Fruit fly (Drosophila melanogaster): ENCODE measurements around the gene CAH1.
A peak's percentile ranks its signal among the peaks of the same experiment; 100 is the strongest.

Gene CAH1

DNA sequence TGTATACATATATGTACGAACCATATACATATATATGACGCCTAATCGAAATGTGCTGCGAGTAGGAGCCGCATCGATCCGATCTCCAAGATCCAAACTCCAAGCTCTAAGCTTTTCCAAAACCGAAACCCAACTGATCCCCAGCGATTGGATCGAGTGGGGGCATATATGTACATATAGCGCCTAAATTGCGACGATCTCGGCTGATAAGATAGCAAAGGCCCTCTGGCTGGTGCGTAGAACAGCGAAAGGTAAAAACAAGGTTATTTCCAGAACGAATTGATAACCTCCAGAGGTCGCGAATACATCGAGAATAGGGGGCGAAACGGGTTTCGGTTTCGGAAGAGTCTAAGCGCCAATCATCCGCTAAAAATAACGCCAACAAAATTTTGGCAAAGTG is 24.3 kb upstream of the CAH1 start:
- TF ChIP-seq cic (GFP tag; optimal IDR thresholded peaks at IDR 0.05) (no peak), CG7045 (GFP tag; optimal IDR thresholded peaks at IDR 0.05) (no peak), Mnt (GFP tag; optimal IDR thresholded peaks at IDR 0.05) (no peak), CG14711 (tag; optimal IDR thresholded peaks at IDR 0.05) (no peak), Crg-1 (GFP tag; optimal IDR thresholded peaks at IDR 0.05) (no peak), ovo (GFP tag; optimal IDR thresholded peaks at IDR 0.05) (no peak), pad (GFP tag; optimal IDR thresholded peaks at IDR 0.05) (no peak), kay (GFP tag; ENCODE audit: borderline replicate concordance) (no peak), Hr96 (GFP tag; optimal IDR thresholded peaks at IDR 0.05) (no peak), CG1620 (GFP tag; optimal IDR thresholded peaks at IDR 0.05) (no peak)

dm6 chr2L:13779795-13780108 is 23.7 kb upstream of the CAH1 start:
- TF ChIP-seq Mnt (GFP tag; optimal IDR thresholded peaks at IDR 0.05) (peak; percentile 100), ovo (GFP tag; optimal IDR thresholded peaks at IDR 0.05) (peak; percentile 57), Hr96 (GFP tag; optimal IDR thresholded peaks at IDR 0.05) (no peak), CG12768 (GFP tag; optimal IDR thresholded peaks at IDR 0.05) (no peak), bab1 (GFP tag; optimal IDR thresholded peaks at IDR 0.05) (no peak), Clk (GFP tag; optimal IDR thresholded peaks at IDR 0.05) (no peak), CG5204 (GFP tag; optimal IDR thresholded peaks at IDR 0.05) (no peak), Crg-1 (GFP tag; optimal IDR thresholded peaks at IDR 0.05) (no peak), CG33017 (tag; optimal IDR thresholded peaks at IDR 0.05) (no peak), toe (GFP tag; optimal IDR thresholded peaks at IDR 0.05) (no peak), tj (GFP tag; optimal IDR thresholded peaks at IDR 0.05) (peak; percentile 84), kay (GFP tag; ENCODE audit: borderline replicate concordance) (no peak), cic (GFP tag; optimal IDR thresholded peaks at IDR 0.05) (peak; percentile 100), CG11617 (GFP tag; optimal IDR thresholded peaks at IDR 0.05) (no peak), CG1620 (GFP tag; optimal IDR thresholded peaks at IDR 0.05) (no peak), CG7101 (tag; optimal IDR thresholded peaks at IDR 0.05) (no peak)

- TF ChIP-seq CG7045 (GFP tag; optimal IDR thresholded peaks at IDR 0.05) (peak; percentile 84), Crg-1 (GFP tag; optimal IDR thresholded peaks at IDR 0.05) (no peak), Hr96 (GFP tag; optimal IDR thresholded peaks at IDR 0.05) (no peak), pad (GFP tag; optimal IDR thresholded peaks at IDR 0.05) (peak; percentile 72), cic (GFP tag; optimal IDR thresholded peaks at IDR 0.05) (no peak), CG11617 (GFP tag; optimal IDR thresholded peaks at IDR 0.05) (peak; percentile 92), CG7101 (tag; optimal IDR thresholded peaks at IDR 0.05) (peak; percentile 84), toe (GFP tag; optimal IDR thresholded peaks at IDR 0.05) (no peak), Mnt (GFP tag; optimal IDR thresholded peaks at IDR 0.05) (no peak), CG1620 (GFP tag; optimal IDR thresholded peaks at IDR 0.05) (peak; percentile 27), CG5204 (GFP tag; optimal IDR thresholded peaks at IDR 0.05) (no peak), tj (GFP tag; optimal IDR thresholded peaks at IDR 0.05) (peak; percentile 29), cnc (optimal IDR thresholded peaks at IDR 0.05) (no peak), ovo (GFP tag; optimal IDR thresholded peaks at IDR 0.05) (no peak), bab1 (GFP tag; optimal IDR thresholded peaks at IDR 0.05) (peak; percentile 65), CG12768 (GFP tag; optimal IDR thresholded peaks at IDR 0.05) (peak; percentile 71), CG33017 (tag; optimal IDR thresholded peaks at IDR 0.05) (peak; percentile 86), kay (GFP tag; ENCODE audit: borderline replicate concordance) (no peak), CG14711 (tag; optimal IDR thresholded peaks at IDR 0.05) (peak; percentile 80), Clk (GFP tag; optimal IDR thresholded peaks at IDR 0.05) (peak; percentile 70)
Measured at dm6 chr2L:13780109-13780947, 23.1 kb upstream of the CAH1 start, which contains the start of the genes CG9008 and p38b. Gene CG9008, minus strand, starts transcription at chr2L:13780165. Gene p38b, plus strand, starts transcription at chr2L:13780689.

DNA sequence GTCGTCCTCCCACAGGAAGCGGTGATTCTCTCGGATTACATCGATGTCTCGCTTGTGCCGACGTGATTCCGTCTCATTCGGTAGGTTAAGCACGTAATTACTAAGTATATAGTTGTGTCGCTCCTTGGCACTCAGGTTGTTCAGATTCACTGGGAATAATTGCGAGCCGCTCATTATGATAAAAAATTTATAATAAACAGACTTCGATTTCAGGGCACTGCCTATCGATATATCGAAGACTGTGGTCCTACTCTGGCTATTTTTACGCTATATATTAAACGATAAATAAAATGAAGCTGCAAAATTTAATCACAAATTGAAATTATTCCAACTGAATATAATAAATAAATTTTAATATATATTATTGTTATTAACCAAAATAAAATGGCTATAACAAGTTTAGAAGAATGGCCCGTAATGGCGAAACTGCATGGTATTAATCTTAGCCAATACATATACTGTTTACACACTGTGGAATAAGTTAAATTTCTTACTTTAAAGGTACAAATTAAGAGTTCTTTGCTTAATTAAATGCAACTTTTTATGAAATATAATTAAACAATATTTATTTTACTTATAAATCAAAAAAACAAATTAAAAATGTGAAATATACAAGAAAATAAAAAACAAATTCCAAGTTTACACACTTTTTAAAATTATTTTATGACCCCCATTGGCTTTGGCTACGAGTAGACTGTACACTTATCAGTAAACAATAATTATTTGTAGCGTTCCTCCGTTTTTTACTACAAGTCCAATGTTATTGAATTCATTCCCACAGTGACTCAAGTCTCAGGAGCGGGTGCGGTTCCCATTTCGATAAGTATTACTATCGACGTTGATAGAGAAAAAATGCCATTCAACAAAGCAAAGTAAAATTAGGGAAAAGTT is 19.9 kb upstream of the CAH1 start, which contains the start of gene Eato:
Gene Eato, plus strand, starts transcription at position 821 of the 891 bp plus-strand sequence.
- TF ChIP-seq CG14711 (tag; optimal IDR thresholded peaks at IDR 0.05) (no peak), CG11617 (GFP tag; optimal IDR thresholded peaks at IDR 0.05) (peak; percentile 48), cic (GFP tag; optimal IDR thresholded peaks at IDR 0.05) (no peak), CG7101 (tag; optimal IDR thresholded peaks at IDR 0.05) (peak; percentile 27), Crg-1 (GFP tag; optimal IDR thresholded peaks at IDR 0.05) (no peak), bab1 (GFP tag; optimal IDR thresholded peaks at IDR 0.05) (peak; percentile 20), pad (GFP tag; optimal IDR thresholded peaks at IDR 0.05) (peak; percentile 2), CG12768 (GFP tag; optimal IDR thresholded peaks at IDR 0.05) (no peak)

DNA sequence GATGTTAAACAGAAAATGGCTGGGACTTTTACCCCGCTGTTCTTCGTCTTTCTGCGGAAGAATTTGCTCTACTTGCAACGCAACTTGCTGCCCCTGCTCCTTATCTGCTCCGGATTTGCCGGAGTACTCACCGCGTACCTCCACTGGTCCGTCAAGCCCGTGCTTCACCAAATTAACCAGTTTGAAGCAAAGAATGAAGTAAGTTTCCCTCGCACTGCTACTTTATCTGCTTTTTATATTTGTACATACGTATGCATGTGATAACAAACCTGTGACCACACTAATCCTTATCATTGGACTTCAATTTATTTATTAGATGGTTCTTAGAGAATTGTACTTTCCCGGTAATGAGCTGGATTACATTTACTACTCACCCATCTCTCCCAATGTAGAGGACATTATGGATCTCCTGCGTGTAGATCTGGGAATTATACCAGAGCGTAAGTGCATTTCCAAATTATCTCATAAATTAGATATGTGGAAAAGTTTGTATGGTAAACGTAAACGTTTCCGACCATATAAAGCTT is 19.2 kb upstream of the CAH1 start, which contains the start of gene CG16890:
Gene CG16890, minus strand, starts transcription at position 184 of the 527 bp plus-strand sequence.
- peak; percentile 59 for TF ChIP-seq cic (GFP tag; optimal IDR thresholded peaks at IDR 0.05)
- TF ChIP-seq Clk (GFP tag; optimal IDR thresholded peaks at IDR 0.05), result no peak

DNA sequence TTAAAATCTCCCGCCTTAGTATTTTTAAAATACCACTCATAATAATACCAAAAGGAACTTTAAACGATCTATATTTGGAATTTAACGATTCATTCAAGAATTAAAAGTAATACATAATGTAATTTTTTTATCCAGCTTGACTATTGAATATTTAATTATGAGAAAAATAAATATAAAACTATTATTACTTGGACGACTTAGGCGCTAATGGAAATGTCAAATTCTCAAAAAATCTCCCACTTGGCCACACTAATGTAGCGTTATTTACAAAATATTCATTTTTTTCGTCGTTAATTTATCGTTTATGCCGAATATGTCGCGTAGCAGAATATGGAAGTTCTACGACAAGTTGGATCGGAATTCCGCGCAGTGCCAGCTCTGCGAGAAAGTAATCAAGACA is 12.7 kb upstream of the CAH1 start, which contains the start of gene CG16863:
Gene CG16863, plus strand, starts transcription at position 245 of the 400 bp plus-strand sequence.
- TF ChIP-seq Hr96 (GFP tag; optimal IDR thresholded peaks at IDR 0.05) (no peak), cnc (optimal IDR thresholded peaks at IDR 0.05) (no peak), toe (GFP tag; optimal IDR thresholded peaks at IDR 0.05) (no peak)

Measured in whole organism, adult.